Worm (Caenorhabditis elegans) whole organism, L1 larva: Measurements from ENCODE around the gene H03E18.2.
"Not testable (repeated sequence)": the region's sequence is repeated elsewhere in the genome, so short reads cannot be mapped to it uniquely, and the experiment has no call there.

ENCODE experiments used
- C34B4.2 ChIP-seq: sonication (generic microtip); optimal IDR thresholded peaks from 2 replicates; lab custom pipeline; 2017; ENCODE audit warnings: mild to moderate bottlenecking, missing genetic modification characterization, missing compliant biosample characterization
- aha-1 ChIP-seq: fragments of 150-350 bp; optimal IDR thresholded peaks from 2 replicates; lab custom pipeline; 2014; ENCODE audit warnings: missing biosample characterization, missing genetic modification characterization
- alr-1 ChIP-seq: fragments of 200-800 bp; sonication (Bioruptor generic); optimal IDR thresholded peaks from 2 replicates; lab custom pipeline; 2018; ENCODE audit warnings: borderline replicate concordance, mild to moderate bottlenecking, missing genetic modification characterization, missing compliant biosample characterization
- ama-1 ChIP-seq: fragments of 150-350 bp; optimal IDR thresholded peaks from 2 replicates; lab custom pipeline; 2014
- ceh-8 ChIP-seq: fragments of 200-800 bp; sonication (Bioruptor generic); optimal IDR thresholded peaks from 2 replicates; lab custom pipeline; 2018; ENCODE audit warnings: mild to moderate bottlenecking, missing genetic modification characterization, moderate library complexity, missing compliant biosample characterization
- ceh-82 ChIP-seq, 3 experiments: fragments of 150-350 bp in 1 of 3; sonication (generic microtip) in 2 of 3; optimal IDR thresholded peaks; 2 replicates each; lab custom pipeline; 2014 to 2017; ENCODE audit warnings: missing biosample characterization in 3 of 3, missing genetic modification characterization in 3 of 3
- ceh-88 ChIP-seq: fragments of 200-800 bp; sonication (Bioruptor generic); IDR thresholded peaks from 2 replicates; pipeline ENCODE4 v1.3.6; 2022; ENCODE audit warnings: missing genetic modification characterization, missing compliant biosample characterization
- ceh-90 ChIP-seq: sonication (generic microtip); optimal IDR thresholded peaks from 2 replicates; lab custom pipeline; 2016; ENCODE audit warnings: missing genetic modification characterization, missing compliant biosample characterization
- ces-1 ChIP-seq: fragments of 150-350 bp; optimal IDR thresholded peaks from 2 replicates; lab custom pipeline; 2014; ENCODE audit warnings: missing biosample characterization, missing genetic modification reagents, missing genetic modification characterization
- efl-1 ChIP-seq, 4 experiments: fragments of 150-350 bp; optimal IDR thresholded peaks in 3 of 4; peaks in 1 of 4; 1 replicate in 1 of 4; 2 replicates in 3 of 4; lab custom pipeline; 2014; ENCODE audit warnings: missing biosample characterization in 2 of 4, missing genetic modification characterization in 2 of 4, missing genetic modification reagents in 2 of 4
- efl-3 ChIP-seq: fragments of 200-800 bp; sonication (Bioruptor generic); optimal IDR thresholded peaks from 2 replicates; lab custom pipeline; 2018; ENCODE audit warnings: mild to moderate bottlenecking, missing genetic modification characterization, missing compliant biosample characterization
- egl-13 ChIP-seq: sonication (generic microtip); optimal IDR thresholded peaks from 2 replicates; lab custom pipeline; 2016; ENCODE audit warnings: missing genotype, missing genetic modification reagents, missing genetic modification characterization, missing compliant biosample characterization
- elt-3 ChIP-seq, 6 experiments: fragments of 150-350 bp in 1 of 6; sonication (generic microtip); optimal IDR thresholded peaks; 2 replicates each; lab custom pipeline; 2017 to 2018; ENCODE audit warnings: missing biosample characterization in 6 of 6, missing genetic modification characterization in 6 of 6, inconsistent platforms in 1 of 6
- ets-5 ChIP-seq: fragments of 200-800 bp; sonication (Bioruptor generic); IDR thresholded peaks from 2 replicates; pipeline ENCODE4 v1.3.6; 2022; ENCODE audit warnings: missing genetic modification characterization, missing compliant biosample characterization
- fkh-8 ChIP-seq: sonication (generic microtip); optimal IDR thresholded peaks from 2 replicates; lab custom pipeline; 2016; ENCODE audit warnings: mild to moderate bottlenecking, missing genetic modification characterization, missing compliant biosample characterization
- fos-1 ChIP-seq: fragments of 150-350 bp; optimal IDR thresholded peaks from 2 replicates; lab custom pipeline; 2014; ENCODE audit warnings: missing biosample characterization, missing genetic modification characterization
- grh-1 ChIP-seq: fragments of 200-800 bp; sonication (Bioruptor generic); IDR thresholded peaks from 2 replicates; pipeline ENCODE4 v1.3.6; 2022; ENCODE audit warnings: missing genetic modification reagents, missing genetic modification characterization, missing compliant biosample characterization
- hlh-17 ChIP-seq: fragments of 200-800 bp; sonication (Bioruptor generic); optimal IDR thresholded peaks from 2 replicates; lab custom pipeline; 2018; ENCODE audit warnings: missing genetic modification characterization, mild to moderate bottlenecking, missing compliant biosample characterization, moderate library complexity, borderline replicate concordance
- isw-1 ChIP-seq: fragments of 200-800 bp; sonication (Bioruptor generic); IDR thresholded peaks from 2 replicates; pipeline ENCODE4 v1.3.6; 2022; ENCODE audit warnings: missing genetic modification characterization, missing compliant biosample characterization
- jun-1 ChIP-seq: fragments of 150-350 bp; optimal IDR thresholded peaks from 2 replicates; lab custom pipeline; 2014; ENCODE audit warnings: missing biosample characterization, missing genetic modification reagents, missing genetic modification characterization
- lin-15B ChIP-seq: fragments of 150-350 bp; sonication (generic microtip); optimal IDR thresholded peaks from 3 replicates; lab custom pipeline; 2014; ENCODE audit warnings: missing biosample characterization, missing genetic modification characterization
- lin-35 ChIP-seq, 2 experiments: fragments of 150-350 bp; optimal IDR thresholded peaks; 2 replicates each; lab custom pipeline; 2014; ENCODE audit warnings: missing biosample characterization in 2 of 2, missing genetic modification characterization in 2 of 2, missing genetic modification reagents in 2 of 2
- lsy-2 ChIP-seq, 2 experiments: fragments of 150-350 bp; optimal IDR thresholded peaks; 2 replicates each; lab custom pipeline; 2014; ENCODE audit warnings: missing biosample characterization in 2 of 2, missing genetic modification characterization in 2 of 2
- mep-1 ChIP-seq: fragments of 150-350 bp; optimal IDR thresholded peaks from 2 replicates; lab custom pipeline; 2014; ENCODE audit warnings: missing biosample characterization, missing genetic modification characterization
- nhr-19 ChIP-seq: fragments of 200-800 bp; sonication (Bioruptor generic); conservative IDR thresholded peaks from 2 replicates; pipeline ENCODE4 v1.3.6; 2022; ENCODE audit warnings: missing genetic modification characterization, missing compliant biosample characterization
- nhr-28 ChIP-seq: fragments of 150-350 bp; optimal IDR thresholded peaks from 2 replicates; lab custom pipeline; 2014; ENCODE audit warnings: missing biosample characterization, missing genetic modification characterization
- nhr-47 ChIP-seq: sonication (generic microtip); optimal IDR thresholded peaks from 2 replicates; lab custom pipeline; 2016; ENCODE audit warnings: mild to moderate bottlenecking, missing genetic modification characterization, moderate library complexity, missing compliant biosample characterization
- nhr-84 ChIP-seq: sonication (generic microtip); optimal IDR thresholded peaks from 2 replicates; lab custom pipeline; 2017; ENCODE audit warnings: missing biosample characterization, missing genetic modification characterization
- nhr-90 ChIP-seq: sonication (generic microtip); optimal IDR thresholded peaks from 2 replicates; lab custom pipeline; 2016; ENCODE audit warnings: mild to moderate bottlenecking, missing genetic modification characterization, missing compliant biosample characterization; ENCODE audit not compliant: poor library complexity
- snu-23 ChIP-seq: sonication (generic microtip); optimal IDR thresholded peaks from 2 replicates; lab custom pipeline; 2016; ENCODE audit warnings: missing genetic modification characterization, missing compliant biosample characterization
- sox-4 ChIP-seq: sonication (generic microtip); optimal IDR thresholded peaks from 2 replicates; lab custom pipeline; 2016; ENCODE audit warnings: missing genetic modification characterization, missing compliant biosample characterization
- tlp-1 ChIP-seq: fragments of 150-350 bp; optimal IDR thresholded peaks from 2 replicates; lab custom pipeline; 2014; ENCODE audit warnings: missing biosample characterization, missing genetic modification characterization
- unc-130 ChIP-seq: fragments of 150-350 bp; optimal IDR thresholded peaks from 2 replicates; lab custom pipeline; 2017; ENCODE audit warnings: missing biosample characterization, missing genetic modification characterization, inconsistent platforms
- unc-86 ChIP-seq: sonication (generic microtip); optimal IDR thresholded peaks from 2 replicates; lab custom pipeline; 2016; ENCODE audit warnings: missing genetic modification characterization, missing compliant biosample characterization
- xbp-1 ChIP-seq: sonication (generic microtip); optimal IDR thresholded peaks from 2 replicates; lab custom pipeline; 2016; ENCODE audit warnings: missing genetic modification characterization, missing compliant biosample characterization
- ztf-11 ChIP-seq, 2 experiments: sonication (generic microtip); optimal IDR thresholded peaks; 2 replicates each; lab custom pipeline; 2016 to 2017; ENCODE audit warnings: missing genetic modification characterization in 2 of 2, missing biosample characterization in 1 of 2, missing compliant biosample characterization in 1 of 2

Gene H03E18.2

DNA sequence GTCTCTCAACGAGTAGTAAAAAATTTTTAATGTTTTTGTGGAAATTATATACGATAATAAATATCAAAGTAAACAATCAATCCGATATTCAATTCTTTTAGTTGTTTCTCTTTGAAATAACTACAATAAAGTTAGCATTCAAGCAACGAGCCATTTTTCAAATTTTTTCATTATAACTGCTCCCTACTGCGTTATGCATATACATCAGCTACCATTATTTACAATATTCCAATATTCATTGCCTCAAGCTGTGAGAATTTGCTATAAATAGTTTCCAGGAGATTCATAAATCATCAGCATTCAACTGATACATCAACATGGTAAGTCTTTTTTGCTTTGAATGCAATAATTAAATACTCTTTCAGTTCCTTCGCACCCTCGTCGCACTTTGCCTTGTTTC, 16.5 kb upstream of the H03E18.2 start, which contains the start of gene nspc-3:
TSS of gene nspc-3 (plus strand) at position 301 of the 400 bp plus-strand sequence.
- no peak for TF ChIP-seq sox-4 (tag; lab: Kevin White, UChicago)
- no peak for TF ChIP-seq nhr-28 (tag; lab: Kevin White, UChicago)
- TF ChIP-seq elt-3 (tag; optimal IDR thresholded peaks at IDR 0.05; lab: Kevin White, UChicago) = no peak
- TF ChIP-seq nhr-47 (tag; lab: Kevin White, UChicago) = no peak
- no peak for TF ChIP-seq unc-86 (tag; lab: Kevin White, UChicago)
- no peak for TF ChIP-seq lsy-2 (tag; optimal IDR thresholded peaks at IDR 0.05; lab: Kevin White, UChicago)
- TF ChIP-seq lin-35 (GFP tag; optimal IDR thresholded peaks at IDR 0.05; lab: Kevin White, UChicago) = no peak
- TF ChIP-seq ets-5 = no peak
- no peak for TF ChIP-seq C34B4.2 (tag; lab: Kevin White, UChicago)
- TF ChIP-seq egl-13 (tag; lab: Kevin White, UChicago) = no peak
- no peak for TF ChIP-seq hlh-17 (GFP tag; lab: Kevin White, UChicago)
- no peak for TF ChIP-seq isw-1 (GFP tag; lab: Robert Waterston, UW)
- no peak for TF ChIP-seq fos-1 (tag; lab: Kevin White, UChicago)
- no peak for TF ChIP-seq lin-15B (tag; lab: Kevin White, UChicago)
- no peak for TF ChIP-seq ztf-11 (tag; optimal IDR thresholded peaks at IDR 0.05; lab: Kevin White, UChicago)
- no peak for TF ChIP-seq nhr-90
- TF ChIP-seq ces-1 (GFP tag; lab: Kevin White, UChicago) = no peak
- TF ChIP-seq, all 84 proteins: peak for 0

DNA sequence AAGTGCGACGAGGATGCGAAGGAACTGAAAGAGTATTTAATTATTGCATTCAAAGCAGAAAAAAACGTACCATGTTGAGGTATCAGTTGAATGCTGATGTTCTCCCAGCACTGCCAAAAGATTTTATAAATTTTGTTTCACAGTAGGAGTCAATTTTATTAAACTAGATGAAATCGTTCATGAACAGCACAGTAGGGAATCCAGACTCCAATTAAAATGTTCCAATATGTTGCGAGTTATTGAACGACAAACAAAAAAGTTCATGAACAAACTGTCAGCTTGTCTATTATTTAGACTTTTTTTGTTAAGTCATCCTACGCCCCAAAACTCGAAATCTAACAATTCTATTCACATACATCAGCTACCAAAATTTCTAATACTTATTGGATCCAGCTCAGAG, 14.7 kb upstream of the H03E18.2 start, which contains the start of gene nspc-1:
TSS of gene nspc-1 (minus strand) at position 101 of the 400 bp plus-strand sequence.
- not testable (repeated sequence) for TF ChIP-seq efl-3; ceh-88 (GFP tag; lab: Robert Waterston, UW); ceh-82 (tag; optimal IDR thresholded peaks at IDR 0.05; lab: Kevin White, UChicago)

DNA sequence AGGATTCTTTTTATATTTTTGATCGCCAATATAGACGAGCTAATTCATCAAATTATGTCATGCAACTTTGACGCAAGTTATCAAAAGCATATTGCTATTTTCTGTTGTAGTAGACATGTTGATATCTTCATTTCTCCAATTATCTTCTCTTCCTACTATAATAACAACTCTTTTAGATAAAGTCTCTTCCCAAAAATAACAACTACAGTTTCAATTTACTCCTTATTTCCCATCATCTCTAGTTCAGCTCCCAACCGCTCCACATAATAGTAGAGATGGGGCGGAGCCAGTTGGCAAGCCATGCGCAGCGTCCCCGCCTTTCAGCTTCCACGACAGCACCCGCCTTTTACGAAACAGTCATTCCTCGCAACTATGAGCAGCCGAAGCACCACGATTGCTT, 7.6 kb upstream of the H03E18.2 start, which contains the start of gene flp-5:
TSS of gene flp-5 (plus strand) at position 301 of the 400 bp plus-strand sequence.
- no peak for TF ChIP-seq aha-1 (tag; lab: Kevin White, UChicago)
- TF ChIP-seq unc-130 (tag; lab: Kevin White, UChicago) = no peak
- no peak for TF ChIP-seq hlh-17 (GFP tag; lab: Kevin White, UChicago)
- no peak for TF ChIP-seq nhr-19 (GFP tag; lab: Robert Waterston, UW)
- no peak for TF ChIP-seq ceh-90

DNA sequence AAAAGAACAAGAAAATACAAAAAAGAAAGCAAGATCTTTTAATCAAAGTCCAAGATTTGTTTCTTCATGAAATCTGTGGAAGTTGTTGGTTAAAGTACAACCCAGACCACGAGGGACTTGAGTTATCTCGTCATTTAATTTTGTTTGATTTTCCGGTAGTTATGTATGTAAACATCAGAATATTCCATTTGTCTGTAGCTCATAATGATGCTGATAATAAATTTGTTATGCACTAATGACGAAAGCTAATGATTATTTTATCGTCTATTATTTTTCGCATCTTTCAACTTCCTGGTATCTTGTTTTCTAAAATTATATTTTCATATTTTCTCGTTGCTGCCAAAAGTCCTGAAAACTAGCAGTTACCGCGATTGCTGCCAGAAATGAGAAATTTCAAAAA, 2.7 kb upstream of the H03E18.2 start:
- TF ChIP-seq ama-1 (lab: Kevin White, UChicago) = no peak
- TF ChIP-seq fkh-8 (tag; lab: Kevin White, UChicago) = peak; percentile 49
- peak; percentile 91 for TF ChIP-seq ceh-8 (GFP tag; lab: Kevin White, UChicago)
- TF ChIP-seq, all 84 proteins: peak for 2

DNA sequence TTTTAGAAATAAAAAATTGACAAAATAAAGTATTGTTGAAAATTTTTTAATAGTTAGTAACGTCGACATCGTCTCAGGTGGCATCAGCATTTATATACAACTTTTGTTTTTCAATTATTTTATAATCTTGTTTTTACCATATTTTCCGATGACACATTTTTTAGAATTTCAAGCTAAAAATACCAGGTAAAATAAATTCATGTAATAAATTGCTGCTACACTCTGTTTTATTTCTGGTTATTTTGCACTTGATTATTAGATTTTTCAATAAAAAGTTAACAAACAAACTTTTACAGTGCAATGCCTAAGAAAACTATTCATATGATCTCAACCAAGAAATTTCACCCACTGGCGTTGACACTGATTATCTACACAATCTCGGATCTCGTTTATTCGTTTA, 1.3 kb upstream of the H03E18.2 start, which contains the start of gene C03G5.14:
TSS of gene C03G5.14 (plus strand) at position 301 of the 400 bp plus-strand sequence.
- TF ChIP-seq snu-23 (no peak), nhr-84 (tag; lab: Kevin White, UChicago) (no peak), C34B4.2 (tag; lab: Kevin White, UChicago) (no peak), mep-1 (tag; lab: Kevin White, UChicago) (no peak), alr-1 (tag; lab: Kevin White, UChicago) (no peak), egl-13 (tag; lab: Kevin White, UChicago) (no peak), unc-130 (tag; lab: Kevin White, UChicago) (no peak), jun-1 (no peak), grh-1 (no peak), sox-4 (tag; lab: Kevin White, UChicago) (no peak), efl-1 (optimal IDR thresholded peaks at IDR 0.05; lab: Kevin White, UChicago) (no peak), efl-1 (GFP tag; optimal IDR thresholded peaks at IDR 0.05 in 1 of 2; lab: Kevin White, UChicago) (no peak), ces-1 (GFP tag; lab: Kevin White, UChicago) (no peak), tlp-1 (no peak), xbp-1 (tag; lab: Kevin White, UChicago) (no peak), nhr-28 (tag; lab: Kevin White, UChicago) (no peak), unc-86 (tag; lab: Kevin White, UChicago) (no peak)
